Fruit fly (Drosophila melanogaster): Measurements from ENCODE around the gene CG6738.

- TF ChIP-seq Dfd (GFP tag; optimal IDR thresholded peaks at IDR 0.05) (no peak), br (GFP tag; optimal IDR thresholded peaks at IDR 0.05) (peak; percentile 38), fru (GFP tag; optimal IDR thresholded peaks at IDR 0.05) (peak; percentile 19), dsf (GFP tag; optimal IDR thresholded peaks at IDR 0.05; ENCODE audit: borderline replicate concordance) (no peak), Hr83 (GFP tag; optimal IDR thresholded peaks at IDR 0.05; ENCODE audit: poor library complexity, severe bottlenecking) (no peak)
Measured at dm6 chr3R:23112680-23113362, 13.5 kb downstream of the CG6738 start, which contains the start of gene Cow.
